Worm (Caenorhabditis elegans): ENCODE measurements around the gene H23N18.5.

H23N18.5 gene

ce11 chrV:4871992-4872391 is 40.2 kb downstream of the H23N18.5 start, which contains the start of gene srd-33:
Gene srd-33, plus strand, starts transcription at chrV:4872292.
- TF ChIP-seq dsc-1 (tag; optimal IDR thresholded peaks at IDR 0.05) (no peak), nhr-11 (tag; optimal IDR thresholded peaks at IDR 0.05) (no peak), zag-1 (tag; optimal IDR thresholded peaks at IDR 0.05) (no peak), ceh-90 (tag; optimal IDR thresholded peaks at IDR 0.05) (no peak), aly-2 (tag; optimal IDR thresholded peaks at IDR 0.05) (no peak)

ce11 chrV:4870627-4871026 is 41.6 kb downstream of the H23N18.5 start:
- TF ChIP-seq F16B12.6 (tag; optimal IDR thresholded peaks at IDR 0.05) (no peak), lin-14 (GFP tag; optimal IDR thresholded peaks at IDR 0.05) (peak; percentile 44), hlh-4 (tag; optimal IDR thresholded peaks at IDR 0.05) (peak; percentile 73), nhr-11 (tag; optimal IDR thresholded peaks at IDR 0.05) (peak; percentile 68), zip-4 (GFP tag; optimal IDR thresholded peaks at IDR 0.05) (no peak), egl-13 (tag; optimal IDR thresholded peaks at IDR 0.05) (no peak), C16A3.4 (tag; optimal IDR thresholded peaks at IDR 0.05) (no peak), ama-1 (optimal IDR thresholded peaks at IDR 0.05) (no peak), fkh-10 (GFP tag; optimal IDR thresholded peaks at IDR 0.05) (no peak), aha-1 (tag; optimal IDR thresholded peaks at IDR 0.05) (no peak), aly-2 (tag; optimal IDR thresholded peaks at IDR 0.05) (no peak), pqm-1 (tag; optimal IDR thresholded peaks at IDR 0.05) (no peak), hlh-17 (GFP tag; optimal IDR thresholded peaks at IDR 0.05; ENCODE audit: borderline replicate concordance) (no peak), ceh-90 (tag; optimal IDR thresholded peaks at IDR 0.05) (no peak), nhr-47 (tag; optimal IDR thresholded peaks at IDR 0.05) (peak; percentile 49), unc-130 (tag; optimal IDR thresholded peaks at IDR 0.05) (no peak), fkh-8 (tag; optimal IDR thresholded peaks at IDR 0.05) (peak; percentile 58), nhr-20 (tag; optimal IDR thresholded peaks at IDR 0.05) (peak; percentile 11), nhr-12 (tag; optimal IDR thresholded peaks at IDR 0.05) (no peak), nhr-71 (tag; optimal IDR thresholded peaks at IDR 0.05) (peak; percentile 52), ceh-82 (tag; optimal IDR thresholded peaks at IDR 0.05) (no peak), irx-1 (tag; optimal IDR thresholded peaks at IDR 0.05) (no peak), fos-1 (tag; optimal IDR thresholded peaks at IDR 0.05) (no peak)

ce11 chrV:4868698-4869097 is 43.5 kb downstream of the H23N18.5 start:
- peak; percentile 77 for TF ChIP-seq fkh-4 (tag; optimal IDR thresholded peaks at IDR 0.05; ENCODE audit: borderline replicate concordance)
- no peak for TF ChIP-seq snu-23 (GFP tag; optimal IDR thresholded peaks at IDR 0.05)
- no peak for TF ChIP-seq swsn-7 (tag; optimal IDR thresholded peaks at IDR 0.05)
- no peak for TF ChIP-seq lin-15B (tag; optimal IDR thresholded peaks at IDR 0.05)
- TF ChIP-seq C16A3.4 (tag; optimal IDR thresholded peaks at IDR 0.05), result no peak
- TF ChIP-seq sox-4 (tag; optimal IDR thresholded peaks at IDR 0.05), result no peak
- no peak for TF ChIP-seq lin-13 (GFP tag; optimal IDR thresholded peaks at IDR 0.05)
- no peak for TF ChIP-seq ceh-63 (GFP tag; optimal IDR thresholded peaks at IDR 0.05)
- no peak for TF ChIP-seq nhr-19 (GFP tag; conservative IDR thresholded peaks at IDR 0.05)
- no peak for TF ChIP-seq ceh-82 (tag; optimal IDR thresholded peaks at IDR 0.05)
- no peak for TF ChIP-seq nhr-11 (tag; optimal IDR thresholded peaks at IDR 0.05)
- no peak for TF ChIP-seq zip-4 (GFP tag; optimal IDR thresholded peaks at IDR 0.05)
- no peak for TF ChIP-seq jun-1 (tag; optimal IDR thresholded peaks at IDR 0.05)
- TF ChIP-seq dsc-1 (tag; optimal IDR thresholded peaks at IDR 0.05), result peak; percentile 94
- TF ChIP-seq alr-1 (tag; optimal IDR thresholded peaks at IDR 0.05; ENCODE audit: borderline replicate concordance), result no peak
- no peak for TF ChIP-seq elt-2 (tag; optimal IDR thresholded peaks at IDR 0.05)
- TF ChIP-seq lin-39 (tag; optimal IDR thresholded peaks at IDR 0.05), result no peak
- TF ChIP-seq ztf-11 (tag; optimal IDR thresholded peaks at IDR 0.05), result no peak

DNA sequence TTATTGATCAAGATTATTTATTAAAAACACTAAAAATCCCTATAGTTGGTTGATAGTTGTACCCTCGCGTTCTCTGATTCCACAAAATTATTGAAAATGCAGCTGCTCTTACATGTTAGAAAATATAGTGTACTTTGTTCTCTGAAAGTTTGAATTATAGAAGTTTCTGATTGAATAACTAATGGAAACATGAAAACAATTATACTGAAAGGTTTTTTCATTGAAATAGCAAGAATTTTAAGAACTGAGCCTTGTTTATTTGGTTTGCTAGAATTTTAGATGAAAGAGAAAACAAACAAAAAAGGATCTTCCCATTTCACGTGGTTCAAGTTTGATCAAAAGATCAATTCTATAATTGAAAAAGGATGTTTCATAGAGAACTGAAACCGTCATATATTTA is 44.6 kb downstream of the H23N18.5 start:
- TF ChIP-seq lin-14 (GFP tag; optimal IDR thresholded peaks at IDR 0.05), result peak; percentile 21
- TF ChIP-seq egl-27 (tag; optimal IDR thresholded peaks at IDR 0.05), result no peak
- no peak for TF ChIP-seq sptf-1 (tag; optimal IDR thresholded peaks at IDR 0.05)
- TF ChIP-seq ama-1 (optimal IDR thresholded peaks at IDR 0.05), result no peak
- TF ChIP-seq dsc-1 (tag; optimal IDR thresholded peaks at IDR 0.05), result peak; percentile 32
- no peak for TF ChIP-seq nhr-85 (tag)
- peak; percentile 46 for TF ChIP-seq nhr-71 (tag; optimal IDR thresholded peaks at IDR 0.05)
- peak; percentile 18 for TF ChIP-seq unc-86 (tag; optimal IDR thresholded peaks at IDR 0.05)
- no peak for TF ChIP-seq ztf-4 (tag; optimal IDR thresholded peaks at IDR 0.05)
- TF ChIP-seq nhr-20 (tag; optimal IDR thresholded peaks at IDR 0.05), result no peak
- TF ChIP-seq fkh-8 (tag; optimal IDR thresholded peaks at IDR 0.05), result peak; percentile 52
- no peak for TF ChIP-seq F16B12.6 (tag; optimal IDR thresholded peaks at IDR 0.05)
- TF ChIP-seq sup-37 (GFP tag; optimal IDR thresholded peaks at IDR 0.05), result no peak
- TF ChIP-seq mab-9 (GFP tag; IDR thresholded peaks at IDR 0.05), result no peak
- TF ChIP-seq hlh-4 (tag; optimal IDR thresholded peaks at IDR 0.05), result peak; percentile 59
- TF ChIP-seq pax-3 (tag; optimal IDR thresholded peaks at IDR 0.05), result no peak
